Fruit fly (Drosophila melanogaster) whole organism, prepupa: Measurements from ENCODE around the gene SrpRalpha.

Experiments used
- CG6792 ChIP-seq: fragments of 200-800 bp; sonication (Bioruptor generic); optimal IDR thresholded peaks from 3 replicates; lab custom pipeline; 2016; ENCODE audit warnings: missing biosample characterization, missing genetic modification characterization
- CG6854 ChIP-seq: fragments of 200-800 bp; sonication (Bioruptor generic); optimal IDR thresholded peaks from 2 replicates; lab custom pipeline; 2017; ENCODE audit warnings: missing biosample characterization, mild to moderate bottlenecking, missing genetic modification characterization
- CG8319 ChIP-seq: fragments of 200-800 bp; sonication (Bioruptor generic); optimal IDR thresholded peaks from 3 replicates; lab custom pipeline; 2016; ENCODE audit warnings: missing biosample characterization, missing genetic modification characterization
- Eip93F ChIP-seq: fragments of 200-800 bp; sonication (Bioruptor generic); optimal IDR thresholded peaks from 2 replicates; lab custom pipeline; 2016; ENCODE audit warnings: missing biosample characterization, mild to moderate bottlenecking, missing genetic modification characterization
- Ets21C ChIP-seq: fragments of 200-800 bp; sonication (Bioruptor generic); optimal IDR thresholded peaks from 3 replicates; lab custom pipeline; 2016; ENCODE audit warnings: missing biosample characterization, missing genetic modification characterization
- Sox14 ChIP-seq: fragments of 200-800 bp; sonication (Bioruptor generic); optimal IDR thresholded peaks from 3 replicates; lab custom pipeline; 2016; ENCODE audit warnings: missing biosample characterization, missing genetic modification characterization
- dac ChIP-seq: fragments of 200-800 bp; sonication (Bioruptor generic); optimal IDR thresholded peaks from 2 replicates; lab custom pipeline; 2017; ENCODE audit warnings: missing biosample characterization, mild to moderate bottlenecking, missing genetic modification characterization
- net ChIP-seq: fragments of 200-800 bp; sonication (Bioruptor generic); optimal IDR thresholded peaks from 3 replicates; lab custom pipeline; 2016; ENCODE audit warnings: missing biosample characterization, missing genetic modification characterization

DNA sequence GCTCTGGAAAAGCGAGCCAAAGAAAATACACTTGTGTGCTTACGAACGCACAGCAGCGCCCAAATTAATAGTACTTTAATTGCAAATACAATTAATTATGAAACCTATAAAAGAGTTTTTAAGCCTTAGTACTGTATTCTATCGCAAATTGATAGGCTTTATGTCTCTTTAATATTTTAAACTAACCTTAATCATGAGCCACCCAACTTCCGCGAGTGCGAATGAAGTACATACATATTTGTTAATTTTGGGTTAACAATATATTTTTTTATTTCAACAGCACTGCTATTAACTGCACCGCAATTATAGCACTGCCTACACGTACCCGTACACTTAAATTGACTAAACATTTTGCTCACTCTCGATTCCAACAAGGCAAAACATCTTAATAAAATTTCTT lies 47.6 kb downstream of the SrpRalpha start:
- TF ChIP-seq CG6792 (GFP tag; lab: Kevin White, UChicago) (peak; percentile 40), CG8319 (GFP tag; lab: Kevin White, UChicago) (no peak), CG6854 (GFP tag; lab: Kevin White, UChicago) (no peak), net (GFP tag; lab: Kevin White, UChicago) (peak; percentile 23), Sox14 (GFP tag; lab: Kevin White, UChicago) (peak; percentile 34), dac (GFP tag; lab: Kevin White, UChicago) (no peak), Eip93F (GFP tag; lab: Kevin White, UChicago) (no peak), Ets21C (GFP tag; lab: Kevin White, UChicago) (no peak)
